Worm (Caenorhabditis elegans): ENCODE results near the gene T01C3.11.
"Not testable (repeated sequence)": the region's sequence is repeated elsewhere in the genome, so short reads cannot be mapped to it uniquely, and the experiment has no call there.

DNA sequence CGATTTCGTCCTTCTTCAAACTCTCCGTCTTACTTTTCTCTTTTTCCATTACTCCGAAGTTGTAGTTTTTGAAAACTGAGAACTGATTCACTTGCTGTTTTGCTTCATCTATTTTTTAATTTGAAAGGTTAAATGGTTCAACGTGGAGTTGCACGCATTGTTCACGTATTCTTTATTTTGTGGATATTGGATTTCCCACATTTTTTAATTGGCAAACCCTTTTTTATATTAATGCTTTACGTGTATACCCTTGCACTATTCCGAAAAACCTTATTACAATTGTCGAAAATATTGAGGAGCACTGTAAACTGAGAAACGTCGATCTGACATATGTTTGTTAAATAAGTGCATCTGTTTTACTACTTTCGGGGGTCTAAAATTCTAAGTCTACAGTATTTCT lies 37.4 kb downstream of the T01C3.11 start, which contains the start of gene melo-3:
- not testable (repeated sequence) for TF ChIP-seq nhr-76 (tag; optimal IDR thresholded peaks at IDR 0.05); nhr-237 (tag; optimal IDR thresholded peaks at IDR 0.05); unc-62 (GFP tag; optimal IDR thresholded peaks at IDR 0.05); tbx-2 (tag; optimal IDR thresholded peaks at IDR 0.05); ama-1 (optimal IDR thresholded peaks at IDR 0.05); elt-1 (tag; optimal IDR thresholded peaks at IDR 0.05); lin-39 (tag; optimal IDR thresholded peaks at IDR 0.05); aly-2 (tag; optimal IDR thresholded peaks at IDR 0.05); nhr-12 (tag; optimal IDR thresholded peaks at IDR 0.05); pqm-1 (tag; optimal IDR thresholded peaks at IDR 0.05); daf-12 (tag; optimal IDR thresholded peaks at IDR 0.05)

All from whole organism, L3 larva.